Fruit fly (Drosophila melanogaster) ovary, adult (tissue): ENCODE data around the gene CG14262.

Experiments
- CG17801 ChIP-seq: fragments of 200-800 bp; optimal IDR thresholded peaks from 2 replicates; lab custom pipeline; 2019; ENCODE audit warnings: missing biosample characterization, mild to moderate bottlenecking, missing genetic modification characterization, moderate library complexity; ENCODE audit not compliant: partially characterized antibody

CG14262 gene

dm6 chr3R:27265330-27265729, at the start of gene CG14262, which contains the start of gene CG14260:
CG14262 (minus strand) TSS chr3R:27265430.
CG14260 (plus strand) TSS chr3R:27265457.
- TF ChIP-seq CG17801 (GFP tag; lab: Kevin White, UChicago) = no peak

dm6 chr3R:27294113-27294512, 28.9 kb upstream of the CG14262 start:
- no peak for TF ChIP-seq CG17801 (GFP tag; lab: Kevin White, UChicago)

dm6 chr3R:27293065-27293464, 27.8 kb upstream of the CG14262 start:
- TF ChIP-seq CG17801 (GFP tag; lab: Kevin White, UChicago) = no peak

- TF ChIP-seq CG17801 (GFP tag; lab: Kevin White, UChicago) = no peak
Observed at dm6 chr3R:27292159-27292880, 27.1 kb upstream of the CG14262 start, which contains the start of gene CG3348. CG3348 (minus strand) TSS chr3R:27292209.

dm6 chr3R:27289638-27290037, 24.4 kb upstream of the CG14262 start:
- no peak for TF ChIP-seq CG17801 (GFP tag; lab: Kevin White, UChicago)

- TF ChIP-seq CG17801 (GFP tag; lab: Kevin White, UChicago) = peak; percentile 78
Observed at dm6 chr3R:27288202-27289135, 23.2 kb upstream of the CG14262 start, which contains the start of the genes bigmax and Hmu. bigmax (minus strand) TSS chr3R:27288526. Hmu (plus strand) TSS chr3R:27288769.

dm6 chr3R:27283645-27284044, 18.4 kb upstream of the CG14262 start, which contains the start of gene CG3368:
CG3368 (plus strand) TSS chr3R:27283780.
- no peak for TF ChIP-seq CG17801 (GFP tag; lab: Kevin White, UChicago)

dm6 chr3R:27282286-27282685, 17.1 kb upstream of the CG14262 start, which contains the start of gene mrt:
mrt (minus strand) TSS chr3R:27282661.
- peak; percentile 61 for TF ChIP-seq CG17801 (GFP tag; lab: Kevin White, UChicago)

dm6 chr3R:27281811-27282131, 16.5 kb upstream of the CG14262 start:
- TF ChIP-seq CG17801 (GFP tag; lab: Kevin White, UChicago) = no peak

- TF ChIP-seq CG17801 (GFP tag; lab: Kevin White, UChicago) = peak; percentile 76
Observed at dm6 chr3R:27281022-27281810, 16.0 kb upstream of the CG14262 start.

- no peak for TF ChIP-seq CG17801 (GFP tag; lab: Kevin White, UChicago)
Observed at dm6 chr3R:27279478-27279877, 14.2 kb upstream of the CG14262 start.

dm6 chr3R:27274533-27275447, 9.6 kb upstream of the CG14262 start, which contains the start of gene CG5938:
CG5938 (plus strand) TSS chr3R:27274794.
- TF ChIP-seq CG17801 (GFP tag; lab: Kevin White, UChicago) = peak; percentile 1
